Fruit fly (Drosophila melanogaster) whole organism, embryonic: Measurements from ENCODE around the gene Drsl2.
A peak's percentile ranks its signal among the peaks of the same experiment; 100 is the strongest.

Experiments
- Adf1 ChIP-seq: fragments of 200-800 bp; sonication (Bioruptor generic); IDR thresholded peaks from 2 replicates; pipeline ENCODE4 v1.3.6; 2022; ENCODE audit warnings: missing biosample characterization, missing genetic modification characterization
- Antp ChIP-seq: fragments of 200-800 bp; sonication (Bioruptor generic); optimal IDR thresholded peaks from 3 replicates; lab custom pipeline; 2016; ENCODE audit warnings: missing biosample characterization, missing genetic modification characterization
- Atf-2 ChIP-seq: fragments of 200-800 bp; sonication (Bioruptor generic); optimal IDR thresholded peaks from 2 replicates; lab custom pipeline; 2016; ENCODE audit warnings: missing biosample characterization, missing genetic modification characterization
- Atf3 ChIP-seq: fragments of 200-800 bp; sonication (Bioruptor generic); optimal IDR thresholded peaks from 3 replicates; lab custom pipeline; 2016; ENCODE audit warnings: missing biosample characterization, missing genetic modification characterization
- Bteb2 ChIP-seq: fragments of 200-800 bp; sonication (Bioruptor generic); optimal IDR thresholded peaks from 2 replicates; lab custom pipeline; 2016; ENCODE audit warnings: missing biosample characterization, missing genetic modification characterization
- CG11093 ChIP-seq: fragments of 200-800 bp; sonication (Bioruptor generic); IDR thresholded peaks from 3 replicates; pipeline ENCODE4 v1.3.6; 2022; ENCODE audit warnings: missing biosample characterization, missing genetic modification characterization
- CG12299 ChIP-seq: fragments of 200-800 bp; sonication (Bioruptor generic); optimal IDR thresholded peaks from 2 replicates; lab custom pipeline; 2018; ENCODE audit warnings: missing biosample characterization, mild to moderate bottlenecking, missing genetic modification characterization
- CG14441 ChIP-seq: fragments of 200-800 bp; sonication (Bioruptor generic); IDR thresholded peaks from 2 replicates; pipeline ENCODE4 v1.3.6; 2022; ENCODE audit warnings: missing biosample characterization, missing genetic modification characterization
- CG15011 ChIP-seq: fragments of 200-800 bp; sonication (Bioruptor generic); optimal IDR thresholded peaks from 3 replicates; lab custom pipeline; 2018; ENCODE audit warnings: missing biosample characterization, mild to moderate bottlenecking, missing genetic modification characterization
- CG17361 ChIP-seq: fragments of 200-800 bp; sonication (Bioruptor generic); IDR thresholded peaks from 3 replicates; pipeline ENCODE4 v1.3.6; 2022; ENCODE audit warnings: missing biosample characterization, missing genetic modification characterization
- CG17612 ChIP-seq: fragments of 200-800 bp; sonication (Bioruptor generic); IDR thresholded peaks from 2 replicates; pipeline ENCODE4 v1.3.6; 2022; ENCODE audit warnings: missing biosample characterization, missing genetic modification characterization
- CG18011 ChIP-seq: fragments of 200-800 bp; sonication (Bioruptor generic); optimal IDR thresholded peaks from 2 replicates; lab custom pipeline; 2017; ENCODE audit warnings: missing biosample characterization, missing genetic modification characterization, mild to moderate bottlenecking, moderate library complexity, missing genotype
- CG18599 ChIP-seq: fragments of 200-800 bp; sonication (Bioruptor generic); optimal IDR thresholded peaks from 3 replicates; lab custom pipeline; 2017; ENCODE audit warnings: missing biosample characterization, missing genetic modification characterization, mild to moderate bottlenecking, moderate library complexity, missing genetic modification reagents
- CG3726 ChIP-seq: fragments of 200-800 bp; sonication (Bioruptor generic); IDR thresholded peaks from 3 replicates; pipeline ENCODE4, ENCODE4 v1.3.6; 2022; ENCODE audit warnings: missing biosample characterization, missing genetic modification characterization
- CG43689 ChIP-seq: fragments of 200-800 bp; sonication (Bioruptor generic); IDR thresholded peaks from 2 replicates; pipeline ENCODE4 v1.3.6; 2022; ENCODE audit warnings: missing biosample characterization, missing genetic modification characterization
- CG5245 ChIP-seq: fragments of 200-800 bp; sonication (Bioruptor generic); optimal IDR thresholded peaks from 3 replicates; lab custom pipeline; 2016; ENCODE audit warnings: missing biosample characterization, missing genetic modification characterization
- CG6683 ChIP-seq: fragments of 200-800 bp; sonication (Bioruptor generic); optimal IDR thresholded peaks from 2 replicates; lab custom pipeline; 2017; ENCODE audit warnings: missing biosample characterization, mild to moderate bottlenecking, missing genetic modification characterization, missing genetic modification reagents
- CG8290 ChIP-seq, 3 experiments: fragments of 200-800 bp; sonication (Bioruptor generic); optimal IDR thresholded peaks; 2 replicates each; lab custom pipeline; 2016 to 2019; ENCODE audit warnings: missing biosample characterization in 3 of 3, missing genetic modification characterization in 3 of 3, mild to moderate bottlenecking in 2 of 3, moderate library complexity in 1 of 3
- CG9876 ChIP-seq: fragments of 200-800 bp; sonication (Bioruptor generic); optimal IDR thresholded peaks from 2 replicates; lab custom pipeline; 2016; ENCODE audit warnings: missing biosample characterization, missing genetic modification characterization
- Dip2 ChIP-seq: fragments of 200-800 bp; sonication (Bioruptor generic); IDR thresholded peaks from 2 replicates; pipeline ENCODE4 v1.3.6; 2022; ENCODE audit warnings: missing biosample characterization, missing genetic modification characterization
- E2f1 ChIP-seq: fragments of 200-800 bp; sonication (Bioruptor generic); IDR thresholded peaks from 2 replicates; pipeline ENCODE4 v1.3.6; 2022; ENCODE audit warnings: missing biosample characterization, missing genetic modification characterization
- Eip74EF ChIP-seq, 2 experiments: fragments of 200-800 bp in 1 of 2; fragments of >200 bp in 1 of 2; sonication (Bioruptor generic) in 1 of 2; optimal IDR thresholded peaks; 2 replicates each; lab custom pipeline; 2017 to 2019; ENCODE audit warnings: missing biosample characterization in 2 of 2, missing genetic modification characterization in 2 of 2, mild to moderate bottlenecking in 1 of 2, moderate library complexity in 1 of 2
- H2.0 ChIP-seq: fragments of 200-800 bp; sonication (Bioruptor generic); IDR thresholded peaks from 2 replicates; pipeline ENCODE4 v1.3.6; 2022; ENCODE audit warnings: missing biosample characterization, missing genetic modification characterization
- Hr51 ChIP-seq, 2 experiments: fragments of 200-800 bp; sonication (Bioruptor generic); optimal IDR thresholded peaks; 2 replicates in 1 of 2; 3 replicates in 1 of 2; lab custom pipeline; 2016 to 2018; ENCODE audit warnings: missing biosample characterization in 2 of 2, missing genetic modification characterization in 2 of 2, mild to moderate bottlenecking in 1 of 2, moderate library complexity in 1 of 2
- Hr78 ChIP-seq, 2 experiments: fragments of 200-800 bp in 1 of 2; fragments of >200 bp in 1 of 2; sonication (Bioruptor generic) in 1 of 2; optimal IDR thresholded peaks; 2 replicates each; lab custom pipeline; 2017 to 2019; ENCODE audit warnings: missing biosample characterization in 2 of 2, missing genetic modification characterization in 2 of 2, mild to moderate bottlenecking in 1 of 2, moderate library complexity in 1 of 2
- Mad ChIP-seq: fragments of 200-800 bp; sonication (Bioruptor generic); optimal IDR thresholded peaks from 2 replicates; lab custom pipeline; 2016; ENCODE audit warnings: missing biosample characterization, missing genetic modification characterization
- NK7.1 ChIP-seq: fragments of 200-800 bp; sonication (Bioruptor generic); optimal IDR thresholded peaks from 3 replicates; lab custom pipeline; 2016; ENCODE audit warnings: missing biosample characterization, missing genetic modification characterization
- Neu2 ChIP-seq: fragments of 200-800 bp; sonication (Bioruptor generic); optimal IDR thresholded peaks from 3 replicates; lab custom pipeline; 2016; ENCODE audit warnings: missing biosample characterization, missing genetic modification characterization, borderline replicate concordance
- NfI ChIP-seq: fragments of 200-800 bp; sonication (Bioruptor generic); optimal IDR thresholded peaks from 3 replicates; lab custom pipeline; 2018; ENCODE audit warnings: missing biosample characterization, mild to moderate bottlenecking, missing genetic modification characterization, moderate library complexity
- PHDP ChIP-seq: fragments of 200-800 bp; sonication (Bioruptor generic); optimal IDR thresholded peaks from 3 replicates; lab custom pipeline; 2018; ENCODE audit warnings: missing biosample characterization, mild to moderate bottlenecking, missing genetic modification characterization, moderate library complexity
- Tbp ChIP-seq: fragments of >200 bp; optimal IDR thresholded peaks from 2 replicates; lab custom pipeline; 2018; ENCODE audit warnings: missing biosample characterization, missing genetic modification characterization
- chm ChIP-seq: fragments of 200-800 bp; sonication (Bioruptor generic); IDR thresholded peaks from 2 replicates; pipeline ENCODE4 v1.3.6; 2022; ENCODE audit warnings: missing biosample characterization, missing genetic modification characterization
- dan ChIP-seq: fragments of 200-800 bp; sonication (Bioruptor generic); IDR thresholded peaks from 2 replicates; pipeline ENCODE4 v1.3.6; 2022; ENCODE audit warnings: missing biosample characterization, missing genetic modification characterization
- dmrt11E ChIP-seq: fragments of 200-800 bp; sonication (Bioruptor generic); optimal IDR thresholded peaks from 3 replicates; lab custom pipeline; 2018; ENCODE audit warnings: missing biosample characterization, mild to moderate bottlenecking, missing genetic modification characterization, moderate library complexity
- eyg ChIP-seq: fragments of 200-800 bp; sonication (Bioruptor generic); optimal IDR thresholded peaks from 3 replicates; lab custom pipeline; 2016; ENCODE audit warnings: missing biosample characterization, missing genetic modification characterization
- grau ChIP-seq: fragments of 200-800 bp; optimal IDR thresholded peaks from 3 replicates; lab custom pipeline; 2019; ENCODE audit warnings: missing biosample characterization, mild to moderate bottlenecking, missing genetic modification characterization, moderate library complexity
- inv ChIP-seq: fragments of 200-800 bp; sonication (Bioruptor generic); IDR thresholded peaks from 2 replicates; pipeline ENCODE4 v1.3.6; 2022; ENCODE audit warnings: missing biosample characterization, missing genetic modification characterization; ENCODE audit not compliant: partially characterized antibody
- jigr1 ChIP-seq: fragments of 200-800 bp; sonication (Bioruptor generic); IDR thresholded peaks from 3 replicates; pipeline ENCODE4 v1.3.6; 2022; ENCODE audit warnings: missing biosample characterization, missing genetic modification characterization
- kni ChIP-seq: fragments of 200-800 bp; sonication (Bioruptor generic); optimal IDR thresholded peaks from 3 replicates; lab custom pipeline; 2017; ENCODE audit warnings: mild to moderate bottlenecking, missing biosample characterization, missing genetic modification reagents, missing genetic modification characterization
- lov ChIP-seq, 2 experiments: fragments of 200-800 bp in 1 of 2; fragments of >200 bp in 1 of 2; sonication (Bioruptor generic) in 1 of 2; IDR thresholded peaks in 1 of 2; optimal IDR thresholded peaks in 1 of 2; 2 replicates in 1 of 2; 3 replicates in 1 of 2; pipeline versions ENCODE4 v1.3.6 to Lab custom; 2017 to 2022; ENCODE audit warnings: missing biosample characterization in 1 of 2, missing genetic modification characterization in 1 of 2
- luna ChIP-seq: fragments of 200-800 bp; sonication (Bioruptor generic); optimal IDR thresholded peaks from 2 replicates; lab custom pipeline; 2016; ENCODE audit warnings: missing biosample characterization, missing genetic modification characterization
- mirr ChIP-seq: fragments of 200-800 bp; sonication (Bioruptor generic); optimal IDR thresholded peaks from 3 replicates; lab custom pipeline; 2018; ENCODE audit warnings: missing biosample characterization, mild to moderate bottlenecking, missing genetic modification characterization
- pum ChIP-seq: fragments of 200-800 bp; sonication (Bioruptor generic); optimal IDR thresholded peaks from 2 replicates; lab custom pipeline; 2016; ENCODE audit warnings: missing biosample characterization, missing genetic modification characterization
- schlank ChIP-seq: fragments of 200-800 bp; sonication (Bioruptor generic); optimal IDR thresholded peaks from 2 replicates; lab custom pipeline; 2018; ENCODE audit warnings: missing biosample characterization, mild to moderate bottlenecking, missing genetic modification characterization
- slbo ChIP-seq: fragments of 200-800 bp; sonication (Bioruptor generic); IDR thresholded peaks from 2 replicates; pipeline ENCODE4 v1.3.6; 2022; ENCODE audit warnings: missing biosample characterization, missing genetic modification characterization
- slou ChIP-seq: fragments of 200-800 bp; sonication (Bioruptor generic); optimal IDR thresholded peaks from 3 replicates; lab custom pipeline; 2016; ENCODE audit warnings: missing biosample characterization, missing genetic modification characterization
- tgo ChIP-seq: fragments of 200-800 bp; sonication (Bioruptor generic); IDR thresholded peaks from 3 replicates; pipeline ENCODE4 v1.3.6; 2022; ENCODE audit warnings: missing biosample characterization, missing genetic modification characterization
- wor ChIP-seq: fragments of 200-800 bp; sonication (Bioruptor generic); IDR thresholded peaks from 2 replicates; pipeline ENCODE4 v1.3.6; 2022; ENCODE audit warnings: missing biosample characterization, missing genetic modification characterization
- zen2 ChIP-seq: fragments of 200-800 bp; sonication (Bioruptor generic); IDR thresholded peaks from 3 replicates; pipeline ENCODE4 v1.3.6; 2022; ENCODE audit warnings: missing biosample characterization, missing genetic modification characterization; ENCODE audit not compliant: partially characterized antibody

The Drsl2 gene

DNA sequence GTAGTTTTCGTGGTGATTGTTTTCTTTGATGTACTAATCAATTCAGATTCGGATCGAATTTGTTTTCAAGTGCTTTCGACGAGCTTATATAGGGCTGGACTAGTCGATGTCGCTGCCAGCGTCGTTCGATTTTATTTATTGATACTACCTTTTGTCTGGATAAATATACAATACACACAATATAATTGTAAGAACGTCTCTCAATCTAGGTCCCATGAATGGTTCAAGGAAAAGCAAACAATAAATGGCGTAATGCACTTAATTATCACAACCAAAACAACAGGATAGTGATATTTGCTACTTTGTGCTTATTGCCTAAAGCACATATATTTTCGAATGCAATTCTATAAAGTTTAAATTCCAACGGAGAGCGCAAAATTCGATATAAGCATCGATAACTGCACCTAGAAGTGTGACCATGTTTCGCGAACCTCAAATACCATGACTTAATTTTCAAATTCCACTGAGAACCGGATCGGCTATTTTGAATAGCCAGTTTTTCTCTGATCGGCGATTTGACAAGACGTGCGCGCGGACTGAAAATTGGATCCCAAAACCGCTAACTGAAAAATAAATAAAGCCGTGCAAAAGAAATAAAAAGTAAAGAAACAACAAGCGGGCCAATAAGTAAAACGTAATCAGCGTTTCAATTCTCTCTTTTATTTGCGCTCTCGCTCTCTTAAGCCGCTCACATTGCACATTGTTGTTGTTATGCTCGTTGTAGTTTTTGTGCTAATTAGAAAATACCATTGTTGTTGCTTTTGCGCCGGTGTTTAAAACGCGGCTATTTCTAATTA lies 22.4 kb downstream of the Drsl2 start, which contains the start of the genes Drsl6 and kst (continued):
- TF ChIP-seq CG14441 (GFP tag; lab: Robert Waterston, UW) (0 out of 2 replicates have a peak, but pooled peaks have one; percentile 23), CG5245 (GFP tag; lab: Kevin White, UChicago) (no peak), H2.0 (GFP tag; lab: Robert Waterston, UW) (no peak), Hr51 (GFP tag; optimal IDR thresholded peaks at IDR 0.05; lab: Kevin White, UChicago) (no peak), pum (GFP tag; lab: Kevin White, UChicago) (no peak), slbo (GFP tag; lab: Robert Waterston, UW) (no peak), CG15011 (GFP tag; lab: Kevin White, UChicago) (no peak), CG18599 (GFP tag; lab: Kevin White, UChicago) (no peak), dan (no peak), PHDP (tag; lab: Kevin White, UChicago) (peak; percentile 41), Hr78 (GFP tag; optimal IDR thresholded peaks at IDR 0.05; lab: Kevin White, UChicago) (no peak), grau (tag; lab: Kevin White, UChicago) (peak; percentile 31), Atf3 (no peak), zen2 (GFP tag; lab: Robert Waterston, UW) (no peak), mirr (peak; percentile 12), Antp (GFP tag; lab: Kevin White, UChicago) (no peak), Atf-2 (GFP tag; lab: Kevin White, UChicago) (no peak), NK7.1 (no peak), CG17361 (GFP tag; lab: Robert Waterston, UW) (no peak), jigr1 (GFP tag; lab: Robert Waterston, UW) (no peak), CG9876 (no peak), inv (no peak), chm (GFP tag; lab: Robert Waterston, UW) (peak; percentile 85), Dip2 (GFP tag; lab: Robert Waterston, UW) (no peak), CG43689 (GFP tag; lab: Robert Waterston, UW) (no peak), schlank (tag; lab: Kevin White, UChicago) (no peak), Tbp (GFP tag; lab: Kevin White, UChicago) (no peak), tgo (GFP tag; lab: Robert Waterston, UW) (no peak), CG18011 (no peak), eyg (no peak), lov (optimal IDR thresholded peaks at IDR 0.05; lab: Kevin White, UChicago) (no peak), lov (GFP tag; IDR thresholded peaks at IDR 0.05; lab: Robert Waterston, UW) (no peak), wor (no peak), Bteb2 (no peak), Eip74EF (GFP tag; optimal IDR thresholded peaks at IDR 0.05; lab: Kevin White, UChicago) (peak in 1 of 2 experiments; percentile 36), NfI (GFP tag; lab: Kevin White, UChicago) (no peak), dmrt11E (tag; lab: Kevin White, UChicago) (no peak), CG6683 (GFP tag; lab: Kevin White, UChicago) (no peak), kni (peak; percentile 78), Adf1 (GFP tag; lab: Robert Waterston, UW) (no peak), CG12299 (tag; lab: Kevin White, UChicago) (no peak), CG3726 (GFP tag; lab: Robert Waterston, UW) (no peak), luna (GFP tag; lab: Kevin White, UChicago) (no peak), CG11093 (GFP tag; lab: Robert Waterston, UW) (no peak), Neu2 (GFP tag; lab: Kevin White, UChicago) (no peak), slou (GFP tag; lab: Kevin White, UChicago) (no peak), CG17612 (GFP tag; lab: Robert Waterston, UW) (no peak), Mad (GFP tag; lab: Kevin White, UChicago) (peak; percentile 3), E2f1 (GFP tag; lab: Robert Waterston, UW) (no peak), CG8290 (GFP tag; optimal IDR thresholded peaks at IDR 0.05; lab: Kevin White, UChicago) (peak; percentile 41), CG8290 (tag; optimal IDR thresholded peaks at IDR 0.05; lab: Kevin White, UChicago) (no peak)
